Worm (Caenorhabditis elegans) whole organism, late embryonic: Measurements from ENCODE around the gene Y66D12A.11.

Source experiments
- Y22D7AL.16 ChIP-seq: sonication (generic microtip); optimal IDR thresholded peaks from 2 replicates; lab custom pipeline; 2016; ENCODE audit warnings: missing genetic modification characterization, missing compliant biosample characterization
- ahr-1 ChIP-seq: sonication (generic microtip); optimal IDR thresholded peaks from 2 replicates; lab custom pipeline; 2016; ENCODE audit warnings: missing genetic modification characterization, missing compliant biosample characterization
- ceh-9 ChIP-seq: sonication (generic microtip); optimal IDR thresholded peaks from 2 replicates; lab custom pipeline; 2016; ENCODE audit warnings: mild to moderate bottlenecking, missing genetic modification characterization, inconsistent platforms, missing compliant biosample characterization
- che-1 ChIP-seq: sonication (generic microtip); optimal IDR thresholded peaks from 2 replicates; lab custom pipeline; 2016; ENCODE audit warnings: mild to moderate bottlenecking, missing genetic modification characterization, missing compliant biosample characterization
- npax-4 ChIP-seq: sonication (generic microtip); optimal IDR thresholded peaks from 2 replicates; lab custom pipeline; 2016; ENCODE audit warnings: missing genetic modification characterization, missing compliant biosample characterization
- pha-4 ChIP-seq: fragments of 150-350 bp; optimal IDR thresholded peaks from 2 replicates; lab custom pipeline; 2018; ENCODE audit warnings: missing biosample characterization, missing genetic modification reagents, missing genetic modification characterization
- sdc-2 ChIP-seq: sonication (generic microtip); optimal IDR thresholded peaks from 2 replicates; lab custom pipeline; 2016; ENCODE audit warnings: missing genotype, missing genetic modification characterization, missing compliant biosample characterization
- ttx-3 ChIP-seq: sonication (generic microtip); optimal IDR thresholded peaks from 2 replicates; lab custom pipeline; 2016; ENCODE audit warnings: missing genetic modification reagents, missing genetic modification characterization, missing compliant biosample characterization

DNA sequence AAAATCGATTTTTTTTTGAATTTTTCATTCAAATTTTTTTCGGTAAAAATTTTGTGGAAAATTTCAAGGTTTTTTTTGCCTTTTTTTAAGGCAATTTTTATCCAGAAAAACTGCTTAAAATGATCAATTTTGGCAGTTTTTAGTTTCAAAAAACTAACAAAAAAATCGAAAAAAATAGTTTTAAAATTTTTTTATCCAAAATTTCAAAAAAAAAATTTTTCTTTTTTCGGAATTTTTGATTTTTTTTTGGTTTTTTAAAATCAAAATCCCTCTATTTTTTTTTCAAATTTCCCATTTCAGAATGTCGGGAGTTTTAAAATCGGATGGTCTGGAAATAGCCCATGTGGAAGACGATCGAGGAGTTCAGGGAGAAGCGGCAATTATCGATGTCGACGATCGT lies 10.7 kb downstream of the Y66D12A.11 start, which contains the start of gene Y66D12A.8:
- TF ChIP-seq ttx-3, result no peak
- TF ChIP-seq ahr-1 (tag; lab: Kevin White, UChicago), result no peak
- TF ChIP-seq pha-4 (tag; lab: Kevin White, UChicago), result no peak
- TF ChIP-seq sdc-2 (tag; lab: Kevin White, UChicago), result no peak
- no peak for TF ChIP-seq ceh-9 (tag; lab: Kevin White, UChicago)
- no peak for TF ChIP-seq che-1 (tag; lab: Kevin White, UChicago)
- TF ChIP-seq Y22D7AL.16 (tag; lab: Kevin White, UChicago), result no peak
- TF ChIP-seq npax-4 (tag; lab: Kevin White, UChicago), result no peak
